Worm (Caenorhabditis elegans): Measurements from ENCODE around the gene R12B2.8.
A peak's percentile ranks its signal among the peaks of the same experiment; 100 is the strongest.

Gene R12B2.8

ce11 chrIII:5863774-5864173 is 40.1 kb downstream of the R12B2.8 start, which contains the start of gene dnpp-1:
Gene dnpp-1, minus strand, starts transcription at chrIII:5863803.
- no peak for TF ChIP-seq ztf-23 (GFP tag; IDR thresholded peaks at IDR 0.05)

ce11 chrIII:5864270-5864669 is 40.6 kb downstream of the R12B2.8 start, which contains the start of gene rabn-5:
Gene rabn-5, plus strand, starts transcription at chrIII:5864553.
- no peak for TF ChIP-seq T22C8.4 (GFP tag; IDR thresholded peaks at IDR 0.05)
- no peak for TF ChIP-seq flt-1 (GFP tag; IDR thresholded peaks at IDR 0.05)
- TF ChIP-seq med-1 (GFP tag; optimal IDR thresholded peaks at IDR 0.05; ENCODE audit: insufficient read depth): no peak

DNA sequence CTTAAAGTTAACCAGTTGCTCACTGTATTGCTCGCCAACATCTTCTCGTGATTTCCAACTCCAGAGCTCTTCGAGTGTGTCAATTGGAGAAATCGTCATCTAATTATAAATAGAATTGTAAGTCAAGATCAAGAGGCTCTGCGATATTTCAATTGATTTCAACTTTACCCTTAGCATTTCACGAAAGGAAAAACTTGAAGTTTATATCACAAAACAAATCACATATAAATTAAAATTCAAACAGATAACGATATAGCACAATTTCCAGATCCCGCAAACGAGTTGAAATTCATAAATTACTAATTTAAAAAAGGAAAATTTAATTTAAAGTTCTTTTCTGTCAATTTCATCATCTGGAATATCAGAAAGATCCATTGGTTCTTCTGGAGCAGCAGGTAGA is 44.7 kb downstream of the R12B2.8 start, which contains the start of gene eng-1:
TSS of gene eng-1 (minus strand) at position 101 of the 400 bp plus-strand sequence.
- TF ChIP-seq ztf-23 (GFP tag; IDR thresholded peaks at IDR 0.05) (no peak), klf-2 (GFP tag; conservative IDR thresholded peaks at IDR 0.05) (no peak), T22C8.4 (GFP tag; IDR thresholded peaks at IDR 0.05) (no peak), med-1 (GFP tag; optimal IDR thresholded peaks at IDR 0.05; ENCODE audit: insufficient read depth) (no peak), ref-1 (GFP tag; conservative IDR thresholded peaks at IDR 0.05) (no peak), ztf-29 (GFP tag; IDR thresholded peaks at IDR 0.05) (no peak), flt-1 (GFP tag; IDR thresholded peaks at IDR 0.05) (no peak), cog-1 (tag; optimal IDR thresholded peaks at IDR 0.05) (no peak), tab-1 (GFP tag; IDR thresholded peaks at IDR 0.05) (no peak)

DNA sequence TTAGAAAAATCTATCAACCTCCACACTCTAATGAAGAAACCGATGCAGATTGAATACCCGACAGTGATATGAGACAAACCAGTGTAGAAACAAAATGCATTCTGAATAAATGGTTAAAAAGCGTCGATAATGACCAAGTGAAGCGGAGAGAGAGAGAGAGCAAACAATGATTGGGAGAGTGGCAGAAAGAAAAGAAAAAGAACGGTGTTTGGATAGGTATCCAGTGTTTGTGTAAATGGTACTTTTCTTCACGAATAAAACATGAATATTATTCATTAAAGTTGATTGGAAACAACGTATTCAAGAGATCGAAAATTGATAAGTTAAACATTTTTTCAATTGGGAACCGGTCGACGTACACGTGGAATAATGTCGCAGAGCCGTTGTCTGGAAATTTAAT is 45.7 kb downstream of the R12B2.8 start, which contains the start of gene F01F1.15:
TSS of gene F01F1.15 (minus strand) at position 101 of the 400 bp plus-strand sequence.
- no peak for TF ChIP-seq flt-1 (GFP tag; IDR thresholded peaks at IDR 0.05)
- no peak for TF ChIP-seq ztf-23 (GFP tag; IDR thresholded peaks at IDR 0.05)
- no peak for TF ChIP-seq ref-1 (GFP tag; conservative IDR thresholded peaks at IDR 0.05)
- TF ChIP-seq T22C8.4 (GFP tag; IDR thresholded peaks at IDR 0.05): no peak
- no peak for TF ChIP-seq klf-2 (GFP tag; conservative IDR thresholded peaks at IDR 0.05)
- no peak for TF ChIP-seq cog-1 (tag; optimal IDR thresholded peaks at IDR 0.05)
- TF ChIP-seq med-1 (GFP tag; optimal IDR thresholded peaks at IDR 0.05; ENCODE audit: insufficient read depth): no peak
- no peak for TF ChIP-seq tab-1 (GFP tag; IDR thresholded peaks at IDR 0.05)
- no peak for TF ChIP-seq ztf-29 (GFP tag; IDR thresholded peaks at IDR 0.05)

DNA sequence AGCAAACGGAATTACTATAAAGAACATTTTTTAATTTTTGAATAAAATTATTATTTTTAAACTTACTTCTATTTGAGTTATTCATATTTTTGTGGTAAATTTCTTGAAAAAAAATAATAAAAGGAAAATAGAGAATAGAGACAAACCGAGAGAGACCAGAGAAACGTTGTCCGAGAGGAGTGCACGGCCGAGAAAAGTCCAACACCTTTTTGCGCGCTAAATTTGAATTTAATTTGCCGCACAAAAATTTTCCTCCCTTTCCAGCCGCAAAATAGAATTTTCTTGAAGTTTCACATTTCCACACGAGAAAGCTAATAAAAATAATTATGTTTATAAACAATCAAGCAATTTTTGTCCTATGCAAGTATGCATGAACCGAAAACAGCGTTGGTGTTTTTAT is 48.0 kb downstream of the R12B2.8 start, which contains the start of the genes F01F1.11 and F01F1.3:
TSS of gene F01F1.11 (minus strand) at position 118 of the 400 bp plus-strand sequence.
TSS of gene F01F1.3 (plus strand) at position 179 of the 400 bp plus-strand sequence.
- no peak for TF ChIP-seq tab-1 (GFP tag; IDR thresholded peaks at IDR 0.05)
- peak; percentile 13 for TF ChIP-seq cog-1 (tag; optimal IDR thresholded peaks at IDR 0.05)
- TF ChIP-seq ztf-23 (GFP tag; IDR thresholded peaks at IDR 0.05): 0 out of 2 replicates have a peak, but pooled peaks have one; percentile 43
- TF ChIP-seq ztf-29 (GFP tag; IDR thresholded peaks at IDR 0.05): no peak

ce11 chrIII:5872288-5872687 is 48.6 kb downstream of the R12B2.8 start:
- TF ChIP-seq cog-1 (tag; optimal IDR thresholded peaks at IDR 0.05): no peak
- TF ChIP-seq klf-2 (GFP tag; conservative IDR thresholded peaks at IDR 0.05): no peak
- TF ChIP-seq ref-1 (GFP tag; conservative IDR thresholded peaks at IDR 0.05): no peak
- no peak for TF ChIP-seq ztf-23 (GFP tag; IDR thresholded peaks at IDR 0.05)
- TF ChIP-seq flt-1 (GFP tag; IDR thresholded peaks at IDR 0.05): no peak
- no peak for TF ChIP-seq tab-1 (GFP tag; IDR thresholded peaks at IDR 0.05)
- TF ChIP-seq med-1 (GFP tag; optimal IDR thresholded peaks at IDR 0.05; ENCODE audit: insufficient read depth): no peak
- no peak for TF ChIP-seq T22C8.4 (GFP tag; IDR thresholded peaks at IDR 0.05)
- TF ChIP-seq ztf-29 (GFP tag; IDR thresholded peaks at IDR 0.05): no peak

- no peak for TF ChIP-seq T22C8.4 (GFP tag; IDR thresholded peaks at IDR 0.05)
- no peak for TF ChIP-seq ztf-23 (GFP tag; IDR thresholded peaks at IDR 0.05)
- no peak for TF ChIP-seq cog-1 (tag; optimal IDR thresholded peaks at IDR 0.05)
- no peak for TF ChIP-seq tab-1 (GFP tag; IDR thresholded peaks at IDR 0.05)
- TF ChIP-seq med-1 (GFP tag; optimal IDR thresholded peaks at IDR 0.05; ENCODE audit: insufficient read depth): no peak
- TF ChIP-seq flt-1 (GFP tag; IDR thresholded peaks at IDR 0.05): no peak
- no peak for TF ChIP-seq ztf-29 (GFP tag; IDR thresholded peaks at IDR 0.05)
- no peak for TF ChIP-seq klf-2 (GFP tag; conservative IDR thresholded peaks at IDR 0.05)
- no peak for TF ChIP-seq ref-1 (GFP tag; conservative IDR thresholded peaks at IDR 0.05)
These were observed 50.5 kb downstream of the R12B2.8 start for ce11 chrIII:5874263-5874662.

ce11 chrIII:5874664-5875417 is 51.1 kb downstream of the R12B2.8 start:
- TF ChIP-seq cog-1 (tag; optimal IDR thresholded peaks at IDR 0.05): no peak
- no peak for TF ChIP-seq ztf-29 (GFP tag; IDR thresholded peaks at IDR 0.05)
- TF ChIP-seq klf-2 (GFP tag; conservative IDR thresholded peaks at IDR 0.05): no peak
- TF ChIP-seq med-1 (GFP tag; optimal IDR thresholded peaks at IDR 0.05; ENCODE audit: insufficient read depth): no peak
- TF ChIP-seq ref-1 (GFP tag; conservative IDR thresholded peaks at IDR 0.05): no peak
- TF ChIP-seq ztf-23 (GFP tag; IDR thresholded peaks at IDR 0.05): no peak
- TF ChIP-seq flt-1 (GFP tag; IDR thresholded peaks at IDR 0.05): no peak
- TF ChIP-seq T22C8.4 (GFP tag; IDR thresholded peaks at IDR 0.05): no peak
- TF ChIP-seq tab-1 (GFP tag; IDR thresholded peaks at IDR 0.05): no peak

DNA sequence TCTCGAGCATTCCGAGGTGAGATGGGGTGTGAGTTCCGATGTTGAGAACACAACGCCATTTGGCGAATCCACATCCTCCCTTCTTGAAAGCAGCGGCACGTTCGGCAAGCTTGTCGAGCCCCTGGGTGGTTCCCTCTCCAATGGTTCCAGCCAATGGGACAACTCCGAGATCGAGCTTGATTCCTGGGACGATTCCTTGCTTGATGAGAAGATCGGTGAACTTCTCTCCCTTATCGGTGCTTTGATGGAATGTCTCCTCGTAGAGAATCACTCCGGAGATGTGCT is 51.6 kb downstream of the R12B2.8 start:
- TF ChIP-seq cog-1 (tag; optimal IDR thresholded peaks at IDR 0.05) (no peak), ref-1 (GFP tag; conservative IDR thresholded peaks at IDR 0.05) (no peak), T22C8.4 (GFP tag; IDR thresholded peaks at IDR 0.05) (no peak), klf-2 (GFP tag; conservative IDR thresholded peaks at IDR 0.05) (no peak), tab-1 (GFP tag; IDR thresholded peaks at IDR 0.05) (no peak), ztf-23 (GFP tag; IDR thresholded peaks at IDR 0.05) (no peak), flt-1 (GFP tag; IDR thresholded peaks at IDR 0.05) (no peak), ztf-29 (GFP tag; IDR thresholded peaks at IDR 0.05) (no peak), med-1 (GFP tag; optimal IDR thresholded peaks at IDR 0.05; ENCODE audit: insufficient read depth) (no peak)

- TF ChIP-seq T22C8.4 (GFP tag; IDR thresholded peaks at IDR 0.05) (no peak), ztf-23 (GFP tag; IDR thresholded peaks at IDR 0.05) (no peak)
These were observed 52.0 kb downstream of the R12B2.8 start for ce11 chrIII:5875705-5876104.
